Worm (Caenorhabditis elegans) whole organism, L2 larva: ENCODE measurements around the gene F47B8.18.
A peak's percentile ranks its signal among the peaks of the same experiment; 100 is the strongest.

Experiments
- C34F6.9 ChIP-seq: fragments of 150-350 bp; optimal IDR thresholded peaks from 2 replicates; lab custom pipeline; 2014; ENCODE audit warnings: missing biosample characterization, missing genetic modification characterization
- R02D3.7 ChIP-seq: fragments of 150-350 bp; optimal IDR thresholded peaks from 2 replicates; lab custom pipeline; 2014; ENCODE audit warnings: missing biosample characterization, missing genetic modification characterization
- Y55F3AM.14 ChIP-seq: fragments of 200-800 bp; sonication (Bioruptor generic); optimal IDR thresholded peaks from 2 replicates; lab custom pipeline; 2018; ENCODE audit warnings: mild to moderate bottlenecking, missing genetic modification characterization, missing compliant biosample characterization
- ZK546.5 ChIP-seq: sonication (generic microtip); optimal IDR thresholded peaks from 2 replicates; lab custom pipeline; 2017; ENCODE audit warnings: missing biosample characterization, missing genetic modification characterization
- alr-1 ChIP-seq: fragments of 150-350 bp; optimal IDR thresholded peaks from 2 replicates; lab custom pipeline; 2014; ENCODE audit warnings: missing biosample characterization, missing genetic modification characterization
- aly-2 ChIP-seq: fragments of 150-350 bp; optimal IDR thresholded peaks from 2 replicates; lab custom pipeline; 2014; ENCODE audit warnings: missing biosample characterization, missing genetic modification characterization
- blmp-1 ChIP-seq: sonication (generic microtip); optimal IDR thresholded peaks from 2 replicates; lab custom pipeline; 2017; ENCODE audit warnings: missing genetic modification characterization, mild to moderate bottlenecking, missing compliant biosample characterization, antibody characterized with exemption, moderate library complexity; ENCODE audit not compliant: insufficient read depth
- ceh-16 ChIP-seq: fragments of 150-350 bp; optimal IDR thresholded peaks from 2 replicates; lab custom pipeline; 2014; ENCODE audit warnings: missing biosample characterization, missing genetic modification characterization
- ceh-82 ChIP-seq: fragments of 150-350 bp; optimal IDR thresholded peaks from 2 replicates; lab custom pipeline; 2014; ENCODE audit warnings: missing biosample characterization, missing genetic modification characterization
- crh-2 ChIP-seq: sonication (generic microtip); optimal IDR thresholded peaks from 2 replicates; lab custom pipeline; 2017; ENCODE audit warnings: missing biosample characterization, missing genetic modification characterization
- egl-27 ChIP-seq: sonication (generic microtip); optimal IDR thresholded peaks from 3 replicates; lab custom pipeline; 2017; ENCODE audit warnings: missing biosample characterization, missing genetic modification reagents, missing genetic modification characterization
- elt-3 ChIP-seq: sonication (generic microtip); optimal IDR thresholded peaks from 2 replicates; lab custom pipeline; 2017; ENCODE audit warnings: missing biosample characterization, missing genetic modification characterization
- fos-1 ChIP-seq: fragments of 150-350 bp; optimal IDR thresholded peaks from 2 replicates; lab custom pipeline; 2014; ENCODE audit warnings: missing biosample characterization, missing genetic modification characterization
- gmeb-1 ChIP-seq: fragments of 150-350 bp; optimal IDR thresholded peaks from 2 replicates; lab custom pipeline; 2014; ENCODE audit warnings: missing biosample characterization, missing genetic modification characterization
- lin-13 ChIP-seq: fragments of 150-350 bp; optimal IDR thresholded peaks from 2 replicates; lab custom pipeline; 2014; ENCODE audit warnings: missing biosample characterization, missing genetic modification reagents, missing genetic modification characterization
- mab-5 ChIP-seq: fragments of 150-350 bp; optimal IDR thresholded peaks from 2 replicates; lab custom pipeline; 2014; ENCODE audit warnings: missing biosample characterization, missing genetic modification characterization
- mdl-1 ChIP-seq, 2 experiments: fragments of 150-350 bp in 1 of 2; sonication (generic microtip) in 1 of 2; optimal IDR thresholded peaks; 2 replicates each; lab custom pipeline; 2017; ENCODE audit warnings: missing biosample characterization in 2 of 2, missing genetic modification characterization in 2 of 2
- nhr-10 ChIP-seq: sonication (generic microtip); optimal IDR thresholded peaks from 2 replicates; lab custom pipeline; 2017; ENCODE audit warnings: missing biosample characterization, missing genetic modification characterization
- nhr-11 ChIP-seq: fragments of 150-350 bp; optimal IDR thresholded peaks from 2 replicates; lab custom pipeline; 2014; ENCODE audit warnings: missing biosample characterization, missing genetic modification characterization
- nhr-12 ChIP-seq: fragments of 150-350 bp; optimal IDR thresholded peaks from 2 replicates; lab custom pipeline; 2014; ENCODE audit warnings: missing biosample characterization, missing genetic modification characterization
- nhr-129 ChIP-seq: fragments of 150-350 bp; optimal IDR thresholded peaks from 2 replicates; lab custom pipeline; 2014; ENCODE audit warnings: missing biosample characterization, missing genetic modification characterization
- nhr-23 ChIP-seq: fragments of 150-350 bp; optimal IDR thresholded peaks from 2 replicates; lab custom pipeline; 2014; ENCODE audit warnings: missing biosample characterization, missing genetic modification reagents, missing genetic modification characterization
- nhr-237 ChIP-seq: fragments of 150-350 bp; optimal IDR thresholded peaks from 2 replicates; lab custom pipeline; 2014; ENCODE audit warnings: missing biosample characterization, missing genetic modification characterization
- nhr-25 ChIP-seq: fragments of 150-350 bp; sonication (generic microtip); optimal IDR thresholded peaks from 3 replicates; lab custom pipeline; 2014; ENCODE audit warnings: missing biosample characterization, missing genetic modification characterization
- nhr-6 ChIP-seq: fragments of 150-350 bp; optimal IDR thresholded peaks from 2 replicates; lab custom pipeline; 2014; ENCODE audit warnings: missing biosample characterization, missing genetic modification characterization
- nhr-77 ChIP-seq: fragments of 150-350 bp; optimal IDR thresholded peaks from 2 replicates; lab custom pipeline; 2014; ENCODE audit warnings: missing biosample characterization, missing genetic modification characterization
- peb-1 ChIP-seq: fragments of 150-350 bp; optimal IDR thresholded peaks from 2 replicates; lab custom pipeline; 2014; ENCODE audit warnings: missing biosample characterization, missing genetic modification characterization
- sem-4 ChIP-seq: fragments of 150-350 bp; optimal IDR thresholded peaks from 2 replicates; lab custom pipeline; 2014; ENCODE audit warnings: missing biosample characterization, missing genetic modification reagents, missing genetic modification characterization
- skn-1 ChIP-seq: sonication (generic microtip); optimal IDR thresholded peaks from 2 replicates; lab custom pipeline; 2017; ENCODE audit warnings: missing biosample characterization, missing genetic modification characterization
- unc-39 ChIP-seq: fragments of 150-350 bp; optimal IDR thresholded peaks from 2 replicates; lab custom pipeline; 2014; ENCODE audit warnings: missing biosample characterization, missing genetic modification characterization
- unc-55 ChIP-seq: fragments of 150-350 bp; sonication (generic microtip); optimal IDR thresholded peaks from 3 replicates; lab custom pipeline; 2014; ENCODE audit warnings: missing biosample characterization, missing genetic modification reagents, missing genetic modification characterization
- zag-1 ChIP-seq: fragments of 150-350 bp; optimal IDR thresholded peaks from 2 replicates; lab custom pipeline; 2014; ENCODE audit warnings: missing biosample characterization, missing genetic modification characterization
- ztf-1 ChIP-seq: fragments of 200-800 bp; sonication (Bioruptor generic); conservative IDR thresholded peaks from 2 replicates; pipeline ENCODE4 v1.3.6; 2022; ENCODE audit warnings: missing genetic modification characterization, missing compliant biosample characterization
- ztf-4 ChIP-seq: fragments of 150-350 bp; optimal IDR thresholded peaks from 2 replicates; lab custom pipeline; 2014; ENCODE audit warnings: missing biosample characterization, missing genetic modification characterization

The F47B8.18 gene

DNA sequence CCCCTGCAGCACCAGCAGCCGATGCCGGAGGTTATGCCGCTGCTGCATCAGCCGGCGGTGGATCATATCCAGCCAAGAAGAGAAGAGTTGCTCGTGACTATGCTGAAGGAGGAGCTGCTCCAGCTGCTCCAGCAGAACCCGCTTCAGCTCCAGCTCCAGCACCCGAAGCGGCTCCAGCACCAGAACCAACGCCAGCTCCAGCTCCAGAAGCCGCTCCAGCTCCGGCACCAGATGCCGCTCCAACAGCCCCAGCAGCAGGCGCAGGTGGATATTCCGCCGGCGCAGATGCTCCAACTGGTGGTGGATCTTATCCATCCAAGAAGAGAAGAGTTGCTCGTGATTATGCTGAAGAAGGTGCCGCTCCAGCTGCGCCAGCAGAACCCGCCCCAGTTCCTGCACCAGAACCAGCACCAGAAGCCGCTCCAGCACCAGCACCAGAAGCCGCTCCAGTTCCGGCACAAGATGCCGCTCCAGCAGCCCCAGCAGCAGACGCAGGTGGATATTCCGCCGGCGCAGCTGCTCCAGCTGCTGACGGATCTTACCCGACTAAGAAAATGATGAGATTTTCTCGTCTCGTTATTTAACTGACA, 4.4 kb downstream of the F47B8.18 start:
- TF ChIP-seq ceh-82 (no peak), Y55F3AM.14 (GFP tag; lab: Kevin White, UChicago) (peak; percentile 11)

DNA sequence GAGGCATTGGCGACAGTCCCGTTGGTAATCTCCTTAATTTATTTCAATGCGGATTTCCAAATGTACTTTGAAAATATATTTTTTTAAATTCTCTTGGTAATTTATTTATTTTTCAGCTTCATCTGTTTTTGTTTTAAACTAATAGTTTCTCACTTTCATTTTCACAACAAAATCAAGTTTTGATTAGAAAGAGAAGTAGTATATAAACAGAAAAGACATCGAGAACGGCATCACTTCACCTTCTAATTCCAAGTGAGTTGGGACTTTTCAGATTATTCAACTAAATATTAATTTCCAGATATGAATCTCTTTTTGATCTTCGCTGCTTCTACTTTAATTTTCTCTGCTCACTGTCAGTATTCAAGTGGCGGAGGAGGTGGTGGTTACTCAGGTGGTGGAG, 5.0 kb downstream of the F47B8.18 start, which contains the start of gene F47B8.14:
Gene F47B8.14, plus strand, starts transcription at position 301 of the 400 bp plus-strand sequence.
- TF ChIP-seq ztf-4 (tag; lab: Kevin White, UChicago) (no peak), ceh-82 (no peak), nhr-237 (tag; lab: Kevin White, UChicago) (no peak)

DNA sequence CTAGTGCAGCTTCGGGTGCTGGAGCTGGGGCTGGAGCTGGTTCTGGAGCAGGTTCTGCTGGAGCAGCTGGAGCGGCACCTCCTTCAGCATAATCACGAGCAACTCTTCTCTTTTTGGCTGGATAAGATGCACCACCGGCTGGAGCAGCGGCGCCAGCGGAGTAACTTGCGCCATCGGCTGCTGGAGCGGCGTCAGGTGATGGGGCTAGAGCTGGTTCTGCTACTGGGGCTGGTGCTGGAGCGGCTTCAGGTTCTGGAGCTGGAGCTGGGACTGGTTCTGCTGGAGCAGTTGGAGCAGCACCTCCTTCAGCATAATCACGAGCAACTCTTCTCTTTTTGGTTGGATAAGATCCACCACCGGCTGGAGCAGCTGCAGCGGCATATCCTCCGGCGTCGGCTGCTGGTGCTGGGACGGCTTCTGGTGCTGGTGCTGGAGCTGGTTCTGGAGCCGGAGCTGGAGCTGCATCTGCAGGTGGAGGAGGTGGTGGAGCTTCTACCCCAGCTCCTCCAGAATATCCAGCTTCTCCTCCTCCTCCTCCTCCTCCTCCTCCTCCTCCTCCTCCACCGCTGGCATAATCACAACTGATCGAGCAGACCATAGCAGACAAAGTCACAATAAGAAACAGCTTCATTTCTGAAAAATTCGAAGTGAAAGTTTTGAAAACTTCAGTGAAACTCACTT, 6.0 kb downstream of the F47B8.18 start, which contains the start of gene F47B8.13:
Gene F47B8.13, minus strand, starts transcription at position 631 of the 681 bp plus-strand sequence.
- no peak for TF ChIP-seq skn-1 (tag; lab: Kevin White, UChicago)
- no peak for TF ChIP-seq nhr-11 (tag; lab: Kevin White, UChicago)
- TF ChIP-seq peb-1: no peak
- no peak for TF ChIP-seq ZK546.5 (tag; lab: Kevin White, UChicago)
- no peak for TF ChIP-seq nhr-23 (tag; lab: Kevin White, UChicago)
- TF ChIP-seq nhr-25 (tag; lab: Kevin White, UChicago): no peak
- no peak for TF ChIP-seq mdl-1 (tag; optimal IDR thresholded peaks at IDR 0.05; lab: Kevin White, UChicago)
- no peak for TF ChIP-seq zag-1 (tag; lab: Kevin White, UChicago)

DNA sequence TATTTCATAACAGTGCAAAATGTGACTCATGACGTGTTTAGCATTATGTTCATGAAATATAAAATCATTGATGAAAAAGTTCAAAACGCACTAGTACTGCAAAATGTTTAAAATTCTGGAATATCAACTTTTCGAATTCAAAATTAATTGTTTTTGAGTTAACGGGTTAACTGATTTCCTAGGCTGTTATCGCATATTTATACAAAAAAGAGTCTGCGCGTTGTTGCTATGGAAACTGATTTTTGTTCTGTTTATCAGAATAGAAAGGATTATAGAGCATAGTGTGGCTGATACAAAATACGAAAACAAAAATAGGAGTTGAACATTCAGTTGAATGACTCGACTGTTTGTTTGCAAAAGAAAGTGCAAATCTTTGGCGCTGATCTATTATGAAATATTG, 7.6 kb downstream of the F47B8.18 start:
- TF ChIP-seq nhr-10 (tag; lab: Kevin White, UChicago): no peak
- no peak for TF ChIP-seq zag-1 (tag; lab: Kevin White, UChicago)
- TF ChIP-seq nhr-237 (tag; lab: Kevin White, UChicago): no peak
- no peak for TF ChIP-seq egl-27 (tag; lab: Kevin White, UChicago)
- TF ChIP-seq nhr-11 (tag; lab: Kevin White, UChicago): no peak
- TF ChIP-seq R02D3.7 (tag; lab: Kevin White, UChicago): no peak
- no peak for TF ChIP-seq gmeb-1 (tag; lab: Kevin White, UChicago)
- TF ChIP-seq nhr-6: no peak
- no peak for TF ChIP-seq peb-1
- no peak for TF ChIP-seq nhr-25 (tag; lab: Kevin White, UChicago)
- no peak for TF ChIP-seq unc-55
- no peak for TF ChIP-seq unc-39 (tag; lab: Kevin White, UChicago)
- TF ChIP-seq ceh-16: no peak
- TF ChIP-seq elt-3 (tag; lab: Kevin White, UChicago): no peak
- TF ChIP-seq, all 48 proteins: peak for 0

DNA sequence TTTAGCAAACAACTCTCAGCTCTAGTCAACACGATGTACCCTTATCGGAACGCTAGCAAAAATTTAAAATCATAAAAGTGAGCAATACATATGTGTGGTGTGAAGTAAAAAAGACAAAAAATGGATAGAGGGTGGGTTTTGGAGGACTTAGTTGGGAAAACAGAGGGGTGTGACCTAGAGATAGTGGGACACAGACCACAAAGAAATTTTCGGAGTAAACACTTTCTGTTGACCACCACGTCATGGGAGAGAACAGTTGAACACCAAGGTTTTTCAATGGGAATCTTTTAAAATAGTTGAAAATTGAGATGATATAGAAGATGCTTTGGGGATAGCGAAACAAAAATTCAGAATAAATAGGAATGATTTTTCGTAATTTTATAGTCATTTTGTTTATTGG, 8.1 kb downstream of the F47B8.18 start:
- no peak for TF ChIP-seq gmeb-1 (tag; lab: Kevin White, UChicago)
- TF ChIP-seq nhr-11 (tag; lab: Kevin White, UChicago): no peak
- no peak for TF ChIP-seq unc-39 (tag; lab: Kevin White, UChicago)
- peak; percentile 7 for TF ChIP-seq C34F6.9 (tag; lab: Kevin White, UChicago)
- no peak for TF ChIP-seq nhr-77 (tag; lab: Kevin White, UChicago)
- TF ChIP-seq unc-55: peak; percentile 19
- peak; percentile 40 for TF ChIP-seq nhr-129
- TF ChIP-seq nhr-10 (tag; lab: Kevin White, UChicago): no peak
- no peak for TF ChIP-seq fos-1 (tag; lab: Kevin White, UChicago)

DNA sequence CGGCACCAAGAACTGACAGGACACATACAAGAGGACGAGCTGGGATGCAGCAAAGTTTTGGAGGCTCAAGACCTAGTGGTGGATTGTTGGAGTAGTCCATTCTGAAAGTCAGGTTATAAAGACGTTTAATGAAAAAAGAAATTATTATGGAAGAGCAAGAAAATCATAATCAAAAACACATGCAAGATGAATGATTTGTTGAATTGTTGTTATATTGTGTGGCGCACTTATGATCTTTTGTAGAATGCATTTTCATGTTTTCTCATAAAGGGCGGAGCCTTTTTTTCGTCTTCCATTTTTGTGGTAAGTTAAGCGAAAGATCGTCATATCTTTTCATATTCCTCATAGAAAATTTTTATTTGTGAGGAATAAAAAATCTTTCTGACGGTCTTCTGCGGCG, 8.7 kb downstream of the F47B8.18 start, which contains the start of gene F47B8.2:
Gene F47B8.2, minus strand, starts transcription at position 101 of the 400 bp plus-strand sequence.
- TF ChIP-seq Y55F3AM.14 (GFP tag; lab: Kevin White, UChicago) (no peak), nhr-237 (tag; lab: Kevin White, UChicago) (no peak), blmp-1 (no peak), nhr-23 (tag; lab: Kevin White, UChicago) (no peak), alr-1 (tag; lab: Kevin White, UChicago) (no peak), sem-4 (tag; lab: Kevin White, UChicago) (no peak), C34F6.9 (tag; lab: Kevin White, UChicago) (no peak), nhr-10 (tag; lab: Kevin White, UChicago) (no peak), aly-2 (tag; lab: Kevin White, UChicago) (no peak), R02D3.7 (tag; lab: Kevin White, UChicago) (no peak), ceh-16 (no peak), crh-2 (tag; lab: Kevin White, UChicago) (no peak), ztf-1 (GFP tag; lab: Robert Waterston, UW) (no peak), fos-1 (tag; lab: Kevin White, UChicago) (no peak), mab-5 (tag; lab: Kevin White, UChicago) (no peak), lin-13 (no peak), nhr-12 (tag; lab: Kevin White, UChicago) (no peak), peb-1 (no peak)
